Worm (Caenorhabditis elegans) whole organism, L1 larva: ENCODE data around the gene str-227.
A peak's percentile ranks its signal among the peaks of the same experiment; 100 is the strongest.

Experiments used
- C04F5.9 ChIP-seq: sonication (generic microtip); optimal IDR thresholded peaks from 2 replicates; lab custom pipeline; 2016; ENCODE audit warnings: missing genetic modification characterization, missing compliant biosample characterization
- C34B4.2 ChIP-seq: sonication (generic microtip); optimal IDR thresholded peaks from 2 replicates; lab custom pipeline; 2017; ENCODE audit warnings: mild to moderate bottlenecking, missing genetic modification characterization, missing compliant biosample characterization
- alr-1 ChIP-seq: fragments of 200-800 bp; sonication (Bioruptor generic); optimal IDR thresholded peaks from 2 replicates; lab custom pipeline; 2018; ENCODE audit warnings: borderline replicate concordance, mild to moderate bottlenecking, missing genetic modification characterization, missing compliant biosample characterization
- blmp-1 ChIP-seq: fragments of 150-350 bp; optimal IDR thresholded peaks from 2 replicates; lab custom pipeline; 2014; ENCODE audit warnings: missing biosample characterization, missing genetic modification characterization
- ceh-90 ChIP-seq: sonication (generic microtip); optimal IDR thresholded peaks from 2 replicates; lab custom pipeline; 2016; ENCODE audit warnings: missing genetic modification characterization, missing compliant biosample characterization
- ces-1 ChIP-seq: fragments of 150-350 bp; optimal IDR thresholded peaks from 2 replicates; lab custom pipeline; 2014; ENCODE audit warnings: missing biosample characterization, missing genetic modification reagents, missing genetic modification characterization
- dpl-1 ChIP-seq, 3 experiments: fragments of 150-350 bp in 2 of 3; sonication (generic microtip) in 1 of 3; optimal IDR thresholded peaks; 2 replicates each; lab custom pipeline; 2014 to 2017; ENCODE audit warnings: missing biosample characterization in 3 of 3, missing genetic modification characterization in 3 of 3, missing genetic modification reagents in 3 of 3
- dsc-1 ChIP-seq: sonication (generic microtip); optimal IDR thresholded peaks from 2 replicates; lab custom pipeline; 2016; ENCODE audit warnings: mild to moderate bottlenecking, missing genetic modification characterization, missing compliant biosample characterization
- efl-1 ChIP-seq, 4 experiments: fragments of 150-350 bp; optimal IDR thresholded peaks in 3 of 4; peaks in 1 of 4; 1 replicate in 1 of 4; 2 replicates in 3 of 4; lab custom pipeline; 2014; ENCODE audit warnings: missing biosample characterization in 2 of 4, missing genetic modification characterization in 2 of 4, missing genetic modification reagents in 2 of 4
- egl-13 ChIP-seq: sonication (generic microtip); optimal IDR thresholded peaks from 2 replicates; lab custom pipeline; 2016; ENCODE audit warnings: missing genotype, missing genetic modification reagents, missing genetic modification characterization, missing compliant biosample characterization
- egl-27 ChIP-seq, 2 experiments: fragments of 150-350 bp in 1 of 2; sonication (generic microtip); optimal IDR thresholded peaks; 3 replicates each; lab custom pipeline; 2017 to 2018; ENCODE audit warnings: missing biosample characterization in 2 of 2, missing genetic modification characterization in 2 of 2, missing genetic modification reagents in 2 of 2
- elt-2 ChIP-seq: sonication (generic microtip); optimal IDR thresholded peaks from 2 replicates; lab custom pipeline; 2016; ENCODE audit warnings: missing genetic modification characterization, mild to moderate bottlenecking, inconsistent platforms, missing compliant biosample characterization, missing genetic modification reagents
- fkh-8 ChIP-seq: sonication (generic microtip); optimal IDR thresholded peaks from 2 replicates; lab custom pipeline; 2016; ENCODE audit warnings: mild to moderate bottlenecking, missing genetic modification characterization, missing compliant biosample characterization
- fos-1 ChIP-seq: fragments of 150-350 bp; optimal IDR thresholded peaks from 2 replicates; lab custom pipeline; 2014; ENCODE audit warnings: missing biosample characterization, missing genetic modification characterization
- hlh-17 ChIP-seq: fragments of 200-800 bp; sonication (Bioruptor generic); optimal IDR thresholded peaks from 2 replicates; lab custom pipeline; 2018; ENCODE audit warnings: missing genetic modification characterization, mild to moderate bottlenecking, missing compliant biosample characterization, moderate library complexity, borderline replicate concordance
- isw-1 ChIP-seq: fragments of 200-800 bp; sonication (Bioruptor generic); IDR thresholded peaks from 2 replicates; pipeline ENCODE4 v1.3.6; 2022; ENCODE audit warnings: missing genetic modification characterization, missing compliant biosample characterization
- mdl-1 ChIP-seq, 2 experiments: fragments of 150-350 bp; optimal IDR thresholded peaks; 2 replicates each; lab custom pipeline; 2014 to 2017; ENCODE audit warnings: missing biosample characterization in 2 of 2, missing genetic modification characterization in 2 of 2, inconsistent platforms in 1 of 2
- mef-2 ChIP-seq: fragments of 150-350 bp; optimal IDR thresholded peaks from 2 replicates; lab custom pipeline; 2014; ENCODE audit warnings: missing biosample characterization, missing genetic modification characterization
- nhr-11 ChIP-seq: fragments of 150-350 bp; optimal IDR thresholded peaks from 2 replicates; lab custom pipeline; 2014; ENCODE audit warnings: missing biosample characterization, missing genetic modification characterization
- nhr-12 ChIP-seq: sonication (generic microtip); optimal IDR thresholded peaks from 2 replicates; lab custom pipeline; 2017; ENCODE audit warnings: missing biosample characterization, missing genetic modification characterization
- nhr-28 ChIP-seq: fragments of 150-350 bp; optimal IDR thresholded peaks from 2 replicates; lab custom pipeline; 2014; ENCODE audit warnings: missing biosample characterization, missing genetic modification characterization
- nhr-84 ChIP-seq: sonication (generic microtip); optimal IDR thresholded peaks from 2 replicates; lab custom pipeline; 2017; ENCODE audit warnings: missing biosample characterization, missing genetic modification characterization
- nhr-90 ChIP-seq: sonication (generic microtip); optimal IDR thresholded peaks from 2 replicates; lab custom pipeline; 2016; ENCODE audit warnings: mild to moderate bottlenecking, missing genetic modification characterization, missing compliant biosample characterization; ENCODE audit not compliant: poor library complexity
- pax-3 ChIP-seq: fragments of 200-800 bp; sonication (Bioruptor generic); optimal IDR thresholded peaks from 2 replicates; lab custom pipeline; 2018; ENCODE audit warnings: mild to moderate bottlenecking, missing genetic modification characterization, moderate library complexity, missing compliant biosample characterization
- pqm-1 ChIP-seq: sonication (generic microtip); optimal IDR thresholded peaks from 3 replicates; lab custom pipeline; 2017; ENCODE audit warnings: missing biosample characterization, missing genetic modification characterization
- skn-1 ChIP-seq: fragments of 150-350 bp; optimal IDR thresholded peaks from 2 replicates; lab custom pipeline; 2014; ENCODE audit warnings: missing biosample characterization, missing genetic modification characterization
- snu-23 ChIP-seq: sonication (generic microtip); optimal IDR thresholded peaks from 2 replicates; lab custom pipeline; 2016; ENCODE audit warnings: missing genetic modification characterization, missing compliant biosample characterization
- sup-37 ChIP-seq: fragments of 200-800 bp; sonication (Bioruptor generic); optimal IDR thresholded peaks from 2 replicates; lab custom pipeline; 2018; ENCODE audit warnings: mild to moderate bottlenecking, missing genetic modification characterization, missing compliant biosample characterization
- unc-86 ChIP-seq: sonication (generic microtip); optimal IDR thresholded peaks from 2 replicates; lab custom pipeline; 2016; ENCODE audit warnings: missing genetic modification characterization, missing compliant biosample characterization
- unc-98 ChIP-seq: fragments of 200-800 bp; sonication (Bioruptor generic); IDR thresholded peaks from 2 replicates; pipeline ENCODE4 v1.3.6; 2022; ENCODE audit warnings: missing genetic modification characterization, missing compliant biosample characterization
- xbp-1 ChIP-seq: sonication (generic microtip); optimal IDR thresholded peaks from 2 replicates; lab custom pipeline; 2016; ENCODE audit warnings: missing genetic modification characterization, missing compliant biosample characterization
- zip-4 ChIP-seq: fragments of 200-800 bp; sonication (Bioruptor generic); optimal IDR thresholded peaks from 2 replicates; lab custom pipeline; 2018; ENCODE audit warnings: mild to moderate bottlenecking, missing genetic modification characterization, moderate library complexity, missing compliant biosample characterization
- ztf-11 ChIP-seq, 2 experiments: sonication (generic microtip); optimal IDR thresholded peaks; 2 replicates each; lab custom pipeline; 2016 to 2017; ENCODE audit warnings: missing genetic modification characterization in 2 of 2, missing biosample characterization in 1 of 2, missing compliant biosample characterization in 1 of 2

Gene str-227

DNA sequence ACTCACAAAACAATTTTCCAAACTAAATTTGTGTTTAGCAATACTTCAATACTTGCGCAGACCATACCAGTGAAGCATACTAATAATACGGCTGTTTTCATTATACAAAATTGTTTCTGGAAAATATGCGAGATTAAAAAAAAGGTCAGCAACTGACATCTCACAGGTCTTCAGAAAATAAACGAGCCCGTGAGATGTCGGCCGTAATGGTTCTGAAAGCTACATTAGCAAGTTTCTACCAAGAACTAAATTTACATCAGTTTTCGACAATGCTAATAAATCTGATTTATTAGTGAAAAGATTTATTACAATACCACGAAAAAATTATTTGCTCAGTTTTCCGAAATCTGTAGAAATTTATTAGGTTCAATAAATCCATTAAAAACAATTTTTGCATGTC is 40.5 kb upstream of the str-227 start, which contains the start of gene srbc-31:
Gene srbc-31 (minus strand): TSS at position 101 of the 400 bp plus-strand sequence.
- TF ChIP-seq fos-1 (tag; lab: Kevin White, UChicago) (no peak), efl-1 (optimal IDR thresholded peaks at IDR 0.05; lab: Kevin White, UChicago) (no peak), efl-1 (GFP tag; optimal IDR thresholded peaks at IDR 0.05 in 1 of 2; lab: Kevin White, UChicago) (peak in 1 of 2 experiments; percentile 68)

DNA sequence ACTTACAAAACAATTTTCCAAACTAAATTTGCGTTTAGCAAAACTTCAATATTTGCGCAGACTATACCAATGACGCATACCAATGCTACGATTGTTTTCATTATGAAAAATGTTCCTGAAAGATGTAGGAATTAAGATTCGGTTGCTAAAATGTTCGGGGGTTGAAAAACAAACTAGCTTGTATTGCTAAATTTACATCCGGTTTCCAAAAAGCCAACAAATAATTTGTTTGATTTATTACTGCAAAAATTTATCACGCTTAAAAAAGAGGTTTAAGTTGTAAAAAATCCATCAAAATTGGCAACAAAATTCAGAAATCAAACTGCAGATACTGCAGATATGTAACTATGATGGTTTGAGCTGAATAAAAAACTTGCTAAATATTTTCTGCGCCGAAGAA is 37.6 kb upstream of the str-227 start, which contains the start of gene srbc-30:
Gene srbc-30 (minus strand): TSS at position 101 of the 400 bp plus-strand sequence.
- TF ChIP-seq ceh-90 (tag; lab: Kevin White, UChicago) = no peak
- TF ChIP-seq isw-1 = no peak
- TF ChIP-seq ztf-11 (tag; optimal IDR thresholded peaks at IDR 0.05; lab: Kevin White, UChicago) = no peak
- no peak for TF ChIP-seq nhr-11 (tag; lab: Kevin White, UChicago)
- TF ChIP-seq nhr-84 (tag; lab: Kevin White, UChicago) = no peak
- TF ChIP-seq efl-1 (optimal IDR thresholded peaks at IDR 0.05; lab: Kevin White, UChicago) = no peak
- peak in 1 of 2 experiments; percentile 9 for TF ChIP-seq efl-1 (GFP tag; optimal IDR thresholded peaks at IDR 0.05 in 1 of 2; lab: Kevin White, UChicago)
- TF ChIP-seq mdl-1 (tag; optimal IDR thresholded peaks at IDR 0.05; lab: Kevin White, UChicago) = no peak
- no peak for TF ChIP-seq egl-27 (tag; optimal IDR thresholded peaks at IDR 0.05; lab: Kevin White, UChicago)

DNA sequence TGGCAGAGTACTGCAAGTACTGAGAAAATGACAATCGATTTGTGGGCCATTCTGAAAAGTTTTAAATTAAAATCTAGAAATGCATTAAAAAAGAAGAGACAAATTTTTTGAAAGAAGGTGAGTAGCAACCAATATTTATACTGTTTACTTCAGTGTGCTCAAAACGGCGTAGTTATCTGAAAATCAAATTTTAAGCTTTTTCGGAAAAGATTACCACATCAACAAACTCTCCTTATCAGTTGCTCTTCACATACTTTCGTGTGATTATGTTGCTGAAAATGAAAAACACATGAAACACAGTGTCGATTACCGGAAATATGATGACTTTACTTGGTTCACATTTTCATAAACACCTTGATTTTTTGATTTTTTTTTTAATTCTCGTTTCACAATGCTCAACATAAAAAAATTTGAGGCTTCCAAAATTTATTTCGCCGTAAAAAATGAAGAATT is 35.4 kb upstream of the str-227 start, which contains the start of gene lys-7:
Gene lys-7 (minus strand): TSS at position 51 of the 453 bp plus-strand sequence.
- TF ChIP-seq xbp-1 (tag; lab: Kevin White, UChicago) (no peak), pqm-1 (tag; lab: Kevin White, UChicago) (no peak), C04F5.9 (tag; lab: Kevin White, UChicago) (no peak), ces-1 (GFP tag; lab: Kevin White, UChicago) (no peak), ztf-11 (tag; optimal IDR thresholded peaks at IDR 0.05; lab: Kevin White, UChicago) (no peak), elt-2 (tag; lab: Kevin White, UChicago) (peak; percentile 76), nhr-11 (tag; lab: Kevin White, UChicago) (no peak)
- TF ChIP-seq, all 84 proteins: peak for 1

DNA sequence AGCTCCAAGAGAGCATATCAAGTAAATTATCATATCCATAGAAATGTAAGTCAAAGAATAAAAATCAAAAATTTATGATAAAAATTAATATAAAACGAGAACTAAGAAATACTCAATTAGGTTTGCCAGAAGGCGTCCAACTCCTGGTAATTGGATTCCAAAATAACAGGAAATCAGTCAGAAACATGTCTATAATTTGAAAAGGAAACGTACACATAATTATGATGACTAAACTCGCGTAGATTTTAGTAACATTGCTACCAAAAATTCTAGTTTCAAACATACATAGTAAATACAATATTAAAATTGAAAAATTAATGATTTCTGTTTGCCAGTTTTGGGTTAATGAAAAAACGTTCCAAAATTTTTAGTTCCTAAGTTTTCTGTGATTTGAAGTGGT is 33.3 kb upstream of the str-227 start, which contains the start of gene srbc-33:
Gene srbc-33 (minus strand): TSS at position 101 of the 400 bp plus-strand sequence.
- TF ChIP-seq fkh-8 (tag; lab: Kevin White, UChicago) (peak; percentile 16), C34B4.2 (tag; lab: Kevin White, UChicago) (no peak), isw-1 (no peak)

DNA sequence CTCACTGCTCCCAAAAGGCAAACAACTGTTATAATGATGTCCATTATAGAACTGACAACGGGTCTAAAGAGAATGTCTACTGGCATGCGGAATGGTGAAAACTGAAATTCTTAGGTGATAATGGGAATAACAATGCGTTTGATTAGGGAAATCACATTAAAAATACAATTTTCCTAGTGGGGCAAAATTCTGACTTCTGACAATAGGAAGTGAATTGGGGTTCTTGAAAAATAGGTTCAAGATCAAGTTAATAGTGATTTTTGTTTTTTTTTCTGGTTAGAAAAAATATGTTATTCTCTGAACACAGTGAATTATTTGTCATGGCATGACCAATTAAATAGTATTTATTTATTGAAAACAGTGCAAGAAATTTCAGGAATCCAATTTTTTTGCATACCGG is 31.1 kb upstream of the str-227 start, which contains the start of gene srbc-32:
Gene srbc-32 (minus strand): TSS at position 101 of the 400 bp plus-strand sequence.
- TF ChIP-seq skn-1 = no peak
- TF ChIP-seq zip-4 (GFP tag; lab: Kevin White, UChicago) = no peak
- TF ChIP-seq nhr-28 (tag; lab: Kevin White, UChicago) = no peak
- TF ChIP-seq pax-3 = no peak
- TF ChIP-seq hlh-17 = no peak
- TF ChIP-seq C04F5.9 (tag; lab: Kevin White, UChicago) = no peak
- TF ChIP-seq fos-1 (tag; lab: Kevin White, UChicago) = no peak
- TF ChIP-seq mef-2 (tag; lab: Kevin White, UChicago) = no peak
- no peak for TF ChIP-seq alr-1 (tag; lab: Kevin White, UChicago)

DNA sequence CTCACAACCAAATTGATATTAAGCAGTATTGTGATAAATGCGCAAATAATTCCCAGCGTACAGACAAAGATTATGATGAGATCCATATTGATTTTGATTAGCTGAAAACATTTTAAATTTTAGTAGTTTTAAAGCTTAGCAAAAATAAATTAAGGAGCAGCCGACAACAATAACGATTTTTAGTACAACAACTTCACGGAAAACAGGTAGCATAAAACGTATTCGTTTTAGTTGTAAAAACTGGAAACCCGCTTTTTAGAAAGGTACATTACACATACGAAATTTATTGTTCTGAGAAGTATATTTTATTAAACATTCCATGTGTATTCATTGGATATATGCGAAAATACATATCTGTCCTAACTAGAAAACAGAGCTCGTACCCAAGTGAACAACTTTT is 27.6 kb upstream of the str-227 start, which contains the start of gene srbc-36:
Gene srbc-36 (minus strand): TSS at position 101 of the 400 bp plus-strand sequence.
- TF ChIP-seq snu-23 (GFP tag; lab: Kevin White, UChicago) (no peak), nhr-12 (tag; lab: Kevin White, UChicago) (no peak), egl-13 (tag; lab: Kevin White, UChicago) (no peak), sup-37 (GFP tag; lab: Kevin White, UChicago) (no peak), unc-98 (GFP tag; lab: Robert Waterston, UW) (no peak), nhr-90 (tag; lab: Kevin White, UChicago) (no peak), nhr-84 (tag; lab: Kevin White, UChicago) (no peak), unc-86 (tag; lab: Kevin White, UChicago) (no peak), dpl-1 (GFP tag; optimal IDR thresholded peaks at IDR 0.05; lab: Kevin White, UChicago) (no peak), dsc-1 (no peak), egl-27 (tag; optimal IDR thresholded peaks at IDR 0.05; lab: Kevin White, UChicago) (no peak), blmp-1 (tag; lab: Kevin White, UChicago) (no peak), pax-3 (no peak)
